Fruit fly (Drosophila melanogaster) whole organism, embryonic: Measurements from ENCODE around the gene ND-MNLL.

Experiments used
- B-H2 ChIP-seq: fragments of 200-800 bp; sonication (Bioruptor generic); optimal IDR thresholded peaks from 2 replicates; lab custom pipeline; 2018; ENCODE audit warnings: missing biosample characterization, mild to moderate bottlenecking, missing genetic modification characterization
- CG10147 ChIP-seq: fragments of 200-800 bp; sonication (Bioruptor generic); optimal IDR thresholded peaks from 2 replicates; lab custom pipeline; 2019; ENCODE audit warnings: missing biosample characterization, mild to moderate bottlenecking, missing genetic modification characterization, moderate library complexity
- CG10209 ChIP-seq: fragments of 200-800 bp; sonication (Bioruptor generic); optimal IDR thresholded peaks from 3 replicates; lab custom pipeline; 2017; ENCODE audit warnings: missing biosample characterization, mild to moderate bottlenecking, missing genetic modification characterization, missing genetic modification reagents
- CG10274 ChIP-seq: fragments of 200-800 bp; sonication (Bioruptor generic); optimal IDR thresholded peaks from 3 replicates; lab custom pipeline; 2017; ENCODE audit warnings: missing biosample characterization, mild to moderate bottlenecking, missing genetic modification characterization
- CG10654 ChIP-seq: fragments of 200-800 bp; sonication (Bioruptor generic); optimal IDR thresholded peaks from 2 replicates; lab custom pipeline; 2016; ENCODE audit warnings: missing biosample characterization, missing genetic modification characterization
- CG10959 ChIP-seq: fragments of 200-800 bp; sonication (Bioruptor generic); IDR thresholded peaks from 2 replicates; pipeline ENCODE4 v1.3.6; 2022; ENCODE audit warnings: missing biosample characterization, missing genetic modification characterization
- CG14667 ChIP-seq: fragments of 200-800 bp; sonication (Bioruptor generic); IDR thresholded peaks from 2 replicates; pipeline ENCODE4 v1.3.6; 2022; ENCODE audit warnings: missing biosample characterization, missing genetic modification characterization
- CG15011 ChIP-seq: fragments of 200-800 bp; sonication (Bioruptor generic); optimal IDR thresholded peaks from 3 replicates; lab custom pipeline; 2018; ENCODE audit warnings: missing biosample characterization, mild to moderate bottlenecking, missing genetic modification characterization
- CG15479 ChIP-seq: fragments of 200-800 bp; sonication (Bioruptor generic); optimal IDR thresholded peaks from 3 replicates; lab custom pipeline; 2019; ENCODE audit warnings: missing biosample characterization, mild to moderate bottlenecking, missing genetic modification characterization, moderate library complexity
- CG1792 ChIP-seq: fragments of 200-800 bp; sonication (Bioruptor generic); optimal IDR thresholded peaks from 2 replicates; lab custom pipeline; 2016; ENCODE audit warnings: missing biosample characterization, missing genetic modification characterization
- CG2120 ChIP-seq: fragments of 200-800 bp; sonication (Bioruptor generic); optimal IDR thresholded peaks from 3 replicates; lab custom pipeline; 2016; ENCODE audit warnings: missing biosample characterization, missing genetic modification characterization
- CG3838 ChIP-seq: fragments of 200-800 bp; sonication (Bioruptor generic); optimal IDR thresholded peaks from 3 replicates; lab custom pipeline; 2016; ENCODE audit warnings: missing biosample characterization, missing genetic modification characterization
- CG5953 ChIP-seq: fragments of 200-800 bp; sonication (Bioruptor generic); IDR thresholded peaks from 2 replicates; pipeline ENCODE4 v1.3.6; 2022; ENCODE audit warnings: missing biosample characterization, missing genetic modification characterization
- CG7357 ChIP-seq: fragments of 200-800 bp; sonication (Bioruptor generic); IDR thresholded peaks from 3 replicates; pipeline ENCODE4 v1.3.6; 2022; ENCODE audit warnings: missing biosample characterization, missing genetic modification characterization
- CG7987 ChIP-seq: fragments of 200-800 bp; sonication (Bioruptor generic); optimal IDR thresholded peaks from 2 replicates; lab custom pipeline; 2018; ENCODE audit warnings: missing biosample characterization, mild to moderate bottlenecking, missing genetic modification characterization, moderate library complexity
- CG8359 ChIP-seq: fragments of 200-800 bp; sonication (Bioruptor generic); optimal IDR thresholded peaks from 2 replicates; lab custom pipeline; 2017; ENCODE audit warnings: missing biosample characterization, mild to moderate bottlenecking, missing genetic modification characterization, borderline replicate concordance
- CG8944 ChIP-seq: fragments of 200-800 bp; sonication (Bioruptor generic); optimal IDR thresholded peaks from 3 replicates; lab custom pipeline; 2016; ENCODE audit warnings: missing biosample characterization, missing genetic modification characterization
- CrebB ChIP-seq: fragments of 200-800 bp; sonication (Bioruptor generic); optimal IDR thresholded peaks from 3 replicates; lab custom pipeline; 2018; ENCODE audit warnings: missing biosample characterization, mild to moderate bottlenecking, missing genetic modification characterization
- Dbx ChIP-seq: fragments of 200-800 bp; sonication (Bioruptor generic); IDR thresholded peaks from 3 replicates; pipeline ENCODE4 v1.3.6; 2022; ENCODE audit warnings: missing biosample characterization, missing genetic modification characterization
- Deaf1 ChIP-seq: fragments of 200-800 bp; optimal IDR thresholded peaks from 3 replicates; lab custom pipeline; 2019; ENCODE audit warnings: missing biosample characterization, mild to moderate bottlenecking, missing genetic modification characterization, moderate library complexity
- HLH3B ChIP-seq: fragments of 200-800 bp; sonication (Bioruptor generic); IDR thresholded peaks from 2 replicates; pipeline ENCODE4 v1.3.6; 2022; ENCODE audit warnings: missing biosample characterization, missing genetic modification characterization
- Hsf ChIP-seq: fragments of 200-800 bp; sonication (Bioruptor generic); optimal IDR thresholded peaks from 3 replicates; lab custom pipeline; 2016; ENCODE audit warnings: missing biosample characterization, missing genetic modification characterization
- MESR4 ChIP-seq: fragments of 200-800 bp; sonication (Bioruptor generic); optimal IDR thresholded peaks from 2 replicates; lab custom pipeline; 2018; ENCODE audit warnings: missing biosample characterization, mild to moderate bottlenecking, missing genetic modification characterization, moderate library complexity
- Meics ChIP-seq: fragments of 200-800 bp; sonication (Bioruptor generic); optimal IDR thresholded peaks from 2 replicates; lab custom pipeline; 2017; ENCODE audit warnings: missing biosample characterization, mild to moderate bottlenecking, missing genetic modification characterization
- Mrtf ChIP-seq: fragments of 200-800 bp; sonication (Bioruptor generic); IDR thresholded peaks from 3 replicates; pipeline ENCODE4 v1.3.6; 2022; ENCODE audit warnings: missing biosample characterization, missing genetic modification characterization
- NC2α ChIP-seq: fragments of 200-800 bp; sonication (Bioruptor generic); optimal IDR thresholded peaks from 2 replicates; lab custom pipeline; 2016; ENCODE audit warnings: missing biosample characterization, missing genetic modification characterization
- NfI ChIP-seq: fragments of 200-800 bp; sonication (Bioruptor generic); optimal IDR thresholded peaks from 3 replicates; lab custom pipeline; 2018; ENCODE audit warnings: missing biosample characterization, mild to moderate bottlenecking, missing genetic modification characterization, moderate library complexity
- Rfx ChIP-seq: fragments of 200-800 bp; sonication (Bioruptor generic); IDR thresholded peaks from 2 replicates; pipeline ENCODE4 v1.3.6; 2022; ENCODE audit warnings: missing biosample characterization, missing genetic modification characterization
- Rx ChIP-seq: fragments of 200-800 bp; sonication (Bioruptor generic); IDR thresholded peaks from 2 replicates; pipeline ENCODE4 v1.3.6; 2022; ENCODE audit warnings: missing biosample characterization, missing genetic modification characterization
- TFAM ChIP-seq: fragments of 200-800 bp; sonication (Bioruptor generic); optimal IDR thresholded peaks from 2 replicates; lab custom pipeline; 2017; ENCODE audit warnings: missing biosample characterization, missing genetic modification characterization, inconsistent platforms
- YL-1 ChIP-seq: fragments of 200-800 bp; sonication (Bioruptor generic); optimal IDR thresholded peaks from 3 replicates; lab custom pipeline; 2017; ENCODE audit warnings: missing biosample characterization, mild to moderate bottlenecking, missing genetic modification characterization
- aop ChIP-seq: fragments of 200-800 bp; sonication (Bioruptor generic); IDR thresholded peaks from 2 replicates; pipeline ENCODE4 v1.3.6; 2022; ENCODE audit warnings: missing biosample characterization, missing genetic modification characterization
- az2 ChIP-seq: fragments of 200-800 bp; sonication (Bioruptor generic); optimal IDR thresholded peaks from 3 replicates; lab custom pipeline; 2016; ENCODE audit warnings: missing biosample characterization, missing genetic modification characterization
- bab2 ChIP-seq: fragments of 200-800 bp; sonication (Bioruptor generic); optimal IDR thresholded peaks from 2 replicates; lab custom pipeline; 2016; ENCODE audit warnings: missing biosample characterization, missing genetic modification characterization
- bowl ChIP-seq: fragments of 200-800 bp; sonication (Bioruptor generic); IDR thresholded peaks from 2 replicates; pipeline ENCODE4 v1.3.6; 2022; ENCODE audit warnings: missing biosample characterization, missing genetic modification characterization
- bsh ChIP-seq, 2 experiments: fragments of 200-800 bp; sonication (Bioruptor generic); optimal IDR thresholded peaks; 2 replicates each; lab custom pipeline; 2017 to 2018; ENCODE audit warnings: mild to moderate bottlenecking in 2 of 2, missing biosample characterization in 2 of 2, missing genetic modification characterization in 2 of 2, moderate library complexity in 1 of 2
- cg ChIP-seq: fragments of 200-800 bp; sonication (Bioruptor generic); optimal IDR thresholded peaks from 3 replicates; lab custom pipeline; 2019; ENCODE audit warnings: missing biosample characterization, mild to moderate bottlenecking, missing genetic modification characterization, moderate library complexity
- corto ChIP-seq: fragments of 200-800 bp; sonication (Bioruptor generic); optimal IDR thresholded peaks from 2 replicates; lab custom pipeline; 2016; ENCODE audit warnings: missing biosample characterization, mild to moderate bottlenecking, missing genetic modification characterization, moderate library complexity
- da ChIP-seq: fragments of 200-800 bp; sonication (Bioruptor generic); optimal IDR thresholded peaks from 2 replicates; lab custom pipeline; 2016; ENCODE audit warnings: missing biosample characterization, missing genetic modification characterization
- dpn ChIP-seq, 2 experiments: fragments of 200-800 bp; sonication (Bioruptor generic); optimal IDR thresholded peaks; 3 replicates each; lab custom pipeline; 2016; ENCODE audit warnings: missing biosample characterization in 2 of 2, missing genetic modification characterization in 2 of 2
- ind ChIP-seq: fragments of 200-800 bp; sonication (Bioruptor generic); optimal IDR thresholded peaks from 3 replicates; lab custom pipeline; 2016; ENCODE audit warnings: missing biosample characterization, missing genetic modification characterization
- lmd ChIP-seq: fragments of 200-800 bp; sonication (Bioruptor generic); IDR thresholded peaks from 2 replicates; pipeline ENCODE4 v1.3.6; 2022; ENCODE audit warnings: missing biosample characterization, missing genetic modification characterization
- nom ChIP-seq: fragments of 200-800 bp; sonication (Bioruptor generic); optimal IDR thresholded peaks from 2 replicates; lab custom pipeline; 2017; ENCODE audit warnings: missing biosample characterization, missing genetic modification characterization, mild to moderate bottlenecking, moderate library complexity, missing genetic modification reagents
- sna ChIP-seq: fragments of 200-800 bp; sonication (Bioruptor generic); IDR thresholded peaks from 2 replicates; pipeline ENCODE4 v1.3.6; 2022; ENCODE audit warnings: missing biosample characterization, missing genetic modification characterization; ENCODE audit not compliant: partially characterized antibody
- twi ChIP-seq: fragments of 200-800 bp; optimal IDR thresholded peaks from 2 replicates; lab custom pipeline; 2019; ENCODE audit warnings: missing biosample characterization, mild to moderate bottlenecking, missing genetic modification characterization, moderate library complexity
- wek ChIP-seq: fragments of 200-800 bp; sonication (Bioruptor generic); optimal IDR thresholded peaks from 3 replicates; lab custom pipeline; 2018; ENCODE audit warnings: missing biosample characterization, mild to moderate bottlenecking, missing genetic modification characterization, moderate library complexity
- yki ChIP-seq: fragments of >200 bp; optimal IDR thresholded peaks from 3 replicates; lab custom pipeline; 2018
- zfh1 ChIP-seq: fragments of 200-800 bp; sonication (Bioruptor generic); IDR thresholded peaks from 3 replicates; pipeline ENCODE4 v1.3.6; 2022; ENCODE audit warnings: missing biosample characterization, missing genetic modification characterization

The ND-MNLL gene

dm6 chrX:7937588-7938481 lies 44.2 kb upstream of the ND-MNLL start (continued):
- TF ChIP-seq wek (GFP tag; lab: Kevin White, UChicago) (peak; percentile 12), ind (GFP tag; lab: Kevin White, UChicago) (peak; percentile 75), aop (no peak), Dbx (GFP tag; lab: Robert Waterston, UW) (no peak), CrebB (tag; lab: Kevin White, UChicago) (peak; percentile 2), NC2α (GFP tag; lab: Kevin White, UChicago) (peak; percentile 78), da (GFP tag; lab: Kevin White, UChicago) (peak; percentile 88), Mrtf (0 out of 3 replicates have a peak, but pooled peaks have one; percentile 9), lmd (GFP tag; lab: Robert Waterston, UW) (peak; percentile 84), CG5953 (GFP tag; lab: Robert Waterston, UW) (no peak), CG10959 (GFP tag; lab: Robert Waterston, UW) (0 out of 2 replicates have a peak, but pooled peaks have one; percentile 32), az2 (GFP tag; lab: Kevin White, UChicago) (peak; percentile 70), NfI (GFP tag; lab: Kevin White, UChicago) (peak; percentile 80), nom (GFP tag; lab: Kevin White, UChicago) (peak; percentile 40), Meics (GFP tag; lab: Kevin White, UChicago) (peak; percentile 68), CG8944 (GFP tag; lab: Kevin White, UChicago) (peak; percentile 88), MESR4 (no peak), Rfx (peak; percentile 50), B-H2 (no peak), YL-1 (GFP tag; lab: Kevin White, UChicago) (peak; percentile 37), CG10274 (GFP tag; lab: Kevin White, UChicago) (peak; percentile 66), cg (GFP tag; lab: Kevin White, UChicago) (peak; percentile 95), CG7357 (GFP tag; lab: Robert Waterston, UW) (peak; percentile 58; the same call in 2 of the 3 replicates), CG2120 (GFP tag; lab: Kevin White, UChicago) (peak; percentile 55), zfh1 (GFP tag; lab: Robert Waterston, UW) (peak; percentile 71), bsh (GFP tag; optimal IDR thresholded peaks at IDR 0.05; lab: Kevin White, UChicago) (peak; percentile 66 to 87), twi (peak; percentile 56), bowl (GFP tag; lab: Robert Waterston, UW) (peak; percentile 31; the same call in 1 of the 2 replicates), HLH3B (GFP tag; lab: Robert Waterston, UW) (peak; percentile 63; the same call in 1 of the 2 replicates), CG14667 (GFP tag; lab: Robert Waterston, UW) (peak; percentile 68), CG10209 (GFP tag; lab: Kevin White, UChicago) (peak; percentile 82), CG8359 (peak; percentile 48), CG1792 (GFP tag; lab: Kevin White, UChicago) (peak; percentile 80), corto (no peak), CG3838 (GFP tag; lab: Kevin White, UChicago) (peak; percentile 34), TFAM (GFP tag; lab: Kevin White, UChicago) (peak; percentile 40), yki (no peak), CG15011 (GFP tag; lab: Kevin White, UChicago) (peak; percentile 47), dpn (GFP tag; optimal IDR thresholded peaks at IDR 0.05; lab: Kevin White, UChicago) (peak; percentile 73 to 77), CG15479 (GFP tag; lab: Kevin White, UChicago) (peak; percentile 94), Hsf (peak; percentile 75), sna (GFP tag; lab: Robert Waterston, UW) (no peak), CG7987 (peak; percentile 33), Deaf1 (tag; lab: Kevin White, UChicago) (peak; percentile 27), CG10654 (GFP tag; lab: Kevin White, UChicago) (peak; percentile 72), bab2 (GFP tag; lab: Kevin White, UChicago) (peak; percentile 79), Rx (peak; percentile 65; the same call in 1 of the 2 replicates), CG10147 (GFP tag; lab: Kevin White, UChicago) (peak; percentile 46)
